Fruit fly (Drosophila melanogaster) S2 (cell line): Measurements from ENCODE around the gene Rox8.

ENCODE experiments used
- CG8478 ChIP-seq: fragments of >200 bp; optimal IDR thresholded peaks from 2 replicates; lab custom pipeline; 2018
- CTCF ChIP-seq, 2 experiments: fragments of >200 bp; optimal IDR thresholded peaks; 2 replicates each; lab custom pipeline; 2018

DNA sequence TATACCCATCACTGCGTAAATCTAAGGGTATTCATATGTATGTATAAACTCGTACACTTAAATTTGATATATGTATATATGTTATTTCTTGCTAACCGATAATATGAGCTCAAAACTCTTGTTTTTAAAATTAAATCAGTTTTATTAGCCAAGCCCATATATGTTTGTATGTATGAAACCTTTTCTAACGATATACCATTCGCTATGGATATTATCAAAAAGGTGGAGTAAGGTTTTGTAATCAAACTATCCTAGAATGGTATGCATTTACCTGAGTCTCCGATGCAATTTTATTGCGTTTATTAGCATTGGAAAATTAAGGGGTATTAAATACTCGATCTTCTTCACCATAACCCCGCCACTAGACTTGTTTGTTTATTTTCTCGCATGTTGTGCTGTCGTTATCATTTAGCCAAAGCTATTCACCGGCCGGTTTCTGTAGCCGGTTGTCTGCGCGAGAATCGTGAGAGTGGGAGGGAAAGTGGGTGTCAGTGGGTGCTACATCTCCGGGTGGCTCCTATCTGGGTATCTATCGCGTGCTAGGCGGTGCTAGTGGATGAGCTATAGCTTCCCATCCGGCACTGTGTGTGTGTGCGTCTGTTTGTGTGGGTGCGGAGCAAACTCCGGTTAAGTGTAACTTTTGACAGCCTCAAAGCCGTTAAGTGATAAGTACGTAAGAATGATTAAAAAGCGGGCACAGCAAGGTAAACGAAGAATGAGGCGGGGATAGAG, 40.1 kb downstream of the Rox8 start:
- TF ChIP-seq CG8478 (lab: Kevin White, UChicago), result no peak
- no peak for TF ChIP-seq CTCF (optimal IDR thresholded peaks at IDR 0.05; lab: Kevin White, UChicago)
